Worm (Caenorhabditis elegans) whole organism, young adult: ENCODE results near the gene F26A1.8.

Experiments
- B0336.3 ChIP-seq: fragments of 200-800 bp; sonication (Bioruptor generic); IDR thresholded peaks from 2 replicates; pipeline ENCODE4 v1.3.6; 2022; ENCODE audit warnings: missing genetic modification characterization, missing compliant biosample characterization
- F57A8.1 ChIP-seq: fragments of 200-800 bp; sonication (Bioruptor generic); optimal IDR thresholded peaks from 2 replicates; lab custom pipeline; 2018; ENCODE audit warnings: mild to moderate bottlenecking, missing genetic modification characterization, moderate library complexity, missing compliant biosample characterization
- T07F8.4 ChIP-seq: sonication (generic microtip); optimal IDR thresholded peaks from 2 replicates; lab custom pipeline; 2016; ENCODE audit warnings: mild to moderate bottlenecking, missing genetic modification characterization, moderate library complexity, missing compliant biosample characterization
- akir-1 ChIP-seq: fragments of 200-800 bp; sonication (Bioruptor generic); optimal IDR thresholded peaks from 2 replicates; lab custom pipeline; 2018; ENCODE audit warnings: mild to moderate bottlenecking, missing genetic modification characterization, moderate library complexity, missing compliant biosample characterization
- ama-1 ChIP-seq, 3 experiments: fragments of 150-350 bp in 1 of 3; sonication (generic microtip) in 2 of 3; optimal IDR thresholded peaks; 2 replicates each; lab custom pipeline; 2014 to 2018; ENCODE audit warnings: missing biosample characterization in 2 of 3, missing genetic modification characterization in 2 of 3, missing genetic modification reagents in 2 of 3
- bed-2 ChIP-seq: fragments of 200-800 bp; sonication (Bioruptor generic); IDR thresholded peaks from 2 replicates; pipeline ENCODE4 v1.3.6; 2022; ENCODE audit warnings: missing genetic modification reagents, missing genetic modification characterization, missing compliant biosample characterization
- chd-7 ChIP-seq: sonication (generic microtip); optimal IDR thresholded peaks from 2 replicates; lab custom pipeline; 2016; ENCODE audit warnings: mild to moderate bottlenecking, missing genetic modification characterization, moderate library complexity, missing compliant biosample characterization
- egrh-3 ChIP-seq: fragments of 200-800 bp; sonication (Bioruptor generic); IDR thresholded peaks from 2 replicates; pipeline ENCODE4 v1.3.6; 2022; ENCODE audit warnings: missing genetic modification reagents, missing genetic modification characterization, missing compliant biosample characterization
- fkh-3 ChIP-seq: sonication (generic microtip); optimal IDR thresholded peaks from 2 replicates; lab custom pipeline; 2016; ENCODE audit warnings: mild to moderate bottlenecking, missing genetic modification characterization, missing compliant biosample characterization
- lag-1 ChIP-seq: fragments of 200-800 bp; sonication (Bioruptor generic); IDR thresholded peaks from 2 replicates; pipeline ENCODE4 v1.3.6; 2022; ENCODE audit warnings: missing genetic modification reagents, missing genetic modification characterization, missing compliant biosample characterization
- lir-1 ChIP-seq: fragments of 200-800 bp; sonication (Bioruptor generic); conservative IDR thresholded peaks from 2 replicates; pipeline ENCODE4 v1.3.6; 2022; ENCODE audit warnings: missing genetic modification reagents, missing genetic modification characterization, missing compliant biosample characterization
- madf-3 ChIP-seq: fragments of 200-800 bp; sonication (Bioruptor generic); IDR thresholded peaks from 2 replicates; pipeline ENCODE4 v1.3.6; 2022; ENCODE audit warnings: missing genetic modification reagents, missing genetic modification characterization, missing compliant biosample characterization
- madf-6 ChIP-seq: fragments of 200-800 bp; sonication (Bioruptor generic); IDR thresholded peaks from 2 replicates; pipeline ENCODE4 v1.3.6; 2022; ENCODE audit warnings: missing genetic modification reagents, missing genetic modification characterization, missing compliant biosample characterization
- madf-8 ChIP-seq: fragments of 200-800 bp; sonication (Bioruptor generic); conservative IDR thresholded peaks from 2 replicates; pipeline ENCODE4 v1.3.6; 2022; ENCODE audit warnings: missing genetic modification reagents, missing genetic modification characterization, missing compliant biosample characterization
- nfya-1 ChIP-seq: sonication (generic microtip); optimal IDR thresholded peaks from 2 replicates; lab custom pipeline; 2017; ENCODE audit warnings: antibody characterized with exemption, missing compliant biosample characterization, missing genetic modification characterization, borderline replicate concordance; ENCODE audit not compliant: insufficient read depth
- nfyb-1 ChIP-seq: fragments of 200-800 bp; sonication (Bioruptor generic); IDR thresholded peaks from 2 replicates; pipeline ENCODE4 v1.3.6; 2022; ENCODE audit warnings: missing genetic modification reagents, missing genetic modification characterization, missing compliant biosample characterization
- nhr-80 ChIP-seq: sonication (generic microtip); optimal IDR thresholded peaks from 2 replicates; lab custom pipeline; 2016; ENCODE audit warnings: missing genetic modification characterization, missing compliant biosample characterization
- rpc-1 ChIP-seq, 2 experiments: fragments of 150-350 bp in 1 of 2; sonication (generic microtip) in 1 of 2; optimal IDR thresholded peaks; 2 replicates each; lab custom pipeline; 2014 to 2018; ENCODE audit warnings: missing biosample characterization in 1 of 2, missing genetic modification characterization in 1 of 2, missing genetic modification reagents in 1 of 2, missing genotype in 1 of 2
- sptf-2 ChIP-seq: fragments of 200-800 bp; sonication (Bioruptor generic); optimal IDR thresholded peaks from 2 replicates; lab custom pipeline; 2018; ENCODE audit warnings: mild to moderate bottlenecking, missing genetic modification characterization, missing compliant biosample characterization
- ztf-18 ChIP-seq: sonication (generic microtip); optimal IDR thresholded peaks from 2 replicates; lab custom pipeline; 2016; ENCODE audit warnings: missing genotype, mild to moderate bottlenecking, missing genetic modification characterization, missing compliant biosample characterization

F26A1.8 gene

DNA sequence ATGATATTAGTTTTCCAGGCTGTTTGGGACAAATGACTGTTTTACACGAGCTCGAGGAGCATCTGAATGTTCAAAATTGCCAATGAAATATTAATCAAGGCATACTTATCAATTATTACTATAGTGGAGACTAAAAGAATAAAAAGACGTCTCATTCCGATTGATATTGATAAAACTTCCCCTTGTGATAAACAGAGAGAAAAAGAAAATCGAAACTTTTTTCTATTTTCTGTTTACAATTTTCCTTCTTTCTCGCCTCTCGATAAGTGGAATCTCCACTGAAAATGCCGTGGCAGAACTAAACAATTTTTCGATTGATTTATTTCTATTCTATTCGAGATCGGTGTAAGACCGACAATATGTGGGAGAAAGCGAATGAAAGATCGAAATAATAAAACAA is 42.2 kb downstream of the F26A1.8 start, which contains the start of gene B0393.9:
TSS of gene B0393.9 (minus strand) at position 303 of the 400 bp plus-strand sequence.
- TF ChIP-seq rpc-1 (optimal IDR thresholded peaks at IDR 0.05; lab: Kevin White, UChicago): no peak
- no peak for TF ChIP-seq rpc-1 (tag; optimal IDR thresholded peaks at IDR 0.05; lab: Kevin White, UChicago)
- peak; percentile 20 for TF ChIP-seq nhr-80 (tag; lab: Kevin White, UChicago)
- TF ChIP-seq, all 124 proteins: peak for 1

ce11 chrIII:4778003-4778402 is 44.0 kb downstream of the F26A1.8 start, which contains the start of gene B0393.7:
B0393.7 (minus strand) TSS chrIII:4778103.
- TF ChIP-seq B0336.3 (GFP tag; lab: Robert Waterston, UW) (no peak), chd-7 (tag; lab: Kevin White, UChicago) (no peak), madf-6 (GFP tag; lab: Robert Waterston, UW) (no peak), fkh-3 (no peak), T07F8.4 (tag; lab: Kevin White, UChicago) (no peak), F57A8.1 (no peak), egrh-3 (no peak), nfya-1 (tag; lab: Kevin White, UChicago) (no peak), nfyb-1 (no peak), ama-1 (optimal IDR thresholded peaks at IDR 0.05; lab: Kevin White, UChicago) (no peak), ama-1 (GFP tag; optimal IDR thresholded peaks at IDR 0.05; lab: Kevin White, UChicago) (no peak), madf-3 (GFP tag; lab: Robert Waterston, UW) (no peak), akir-1 (GFP tag; lab: Kevin White, UChicago) (no peak), lag-1 (GFP tag; lab: Robert Waterston, UW) (no peak), madf-8 (no peak), bed-2 (GFP tag; lab: Robert Waterston, UW) (no peak), ztf-18 (tag; lab: Kevin White, UChicago) (no peak), lir-1 (GFP tag; lab: Robert Waterston, UW) (no peak), sptf-2 (GFP tag; lab: Kevin White, UChicago) (no peak)
